Worm (Caenorhabditis elegans) whole organism, early embryonic: ENCODE results near the gene F46F5.15.

Experiments used
- F13C5.2 ChIP-seq: sonication (generic microtip); optimal IDR thresholded peaks from 2 replicates; lab custom pipeline; 2017; ENCODE audit warnings: mild to moderate bottlenecking, missing genetic modification characterization, inconsistent platforms, missing compliant biosample characterization
- aly-1 ChIP-seq: sonication (generic microtip); optimal IDR thresholded peaks from 2 replicates; lab custom pipeline; 2016; ENCODE audit warnings: missing genetic modification characterization, missing compliant biosample characterization
- ama-1 ChIP-seq: fragments of 150-350 bp; optimal IDR thresholded peaks from 2 replicates; lab custom pipeline; 2014
- ceh-13 ChIP-seq: fragments of 200-800 bp; sonication (Bioruptor generic); optimal IDR thresholded peaks from 2 replicates; lab custom pipeline; 2018; ENCODE audit warnings: mild to moderate bottlenecking, missing genetic modification characterization, missing compliant biosample characterization
- ets-7 ChIP-seq: sonication (generic microtip); optimal IDR thresholded peaks from 2 replicates; lab custom pipeline; 2016; ENCODE audit warnings: missing genotype, missing genetic modification characterization, missing compliant biosample characterization
- flt-1 ChIP-seq: fragments of 200-800 bp; sonication (Bioruptor generic); IDR thresholded peaks from 2 replicates; pipeline ENCODE4 v1.3.6; 2022; ENCODE audit warnings: missing genetic modification characterization, missing compliant biosample characterization
- hnd-1 ChIP-seq: sonication (generic microtip); optimal IDR thresholded peaks from 2 replicates; lab custom pipeline; 2016; ENCODE audit warnings: missing genetic modification characterization, missing compliant biosample characterization
- pes-1 ChIP-seq: fragments of 200-800 bp; sonication (Bioruptor generic); IDR thresholded peaks from 2 replicates; pipeline ENCODE4 v1.3.6; 2022; ENCODE audit warnings: missing genetic modification reagents, missing genetic modification characterization, missing compliant biosample characterization
- sea-1 ChIP-seq: fragments of 200-800 bp; sonication (Bioruptor generic); conservative IDR thresholded peaks from 2 replicates; pipeline ENCODE4 v1.3.6; 2022; ENCODE audit warnings: missing genetic modification characterization, missing compliant biosample characterization
- tbx-11 ChIP-seq: fragments of 200-800 bp; sonication (Bioruptor generic); IDR thresholded peaks from 2 replicates; pipeline ENCODE4 v1.3.6; 2022; ENCODE audit warnings: missing genetic modification characterization, missing compliant biosample characterization
- tbx-37 ChIP-seq: fragments of 200-800 bp; sonication (Bioruptor generic); conservative IDR thresholded peaks from 2 replicates; pipeline ENCODE4 v1.3.6; 2022; ENCODE audit warnings: missing genetic modification reagents, missing genetic modification characterization, missing compliant biosample characterization
- tra-4 ChIP-seq: sonication (generic microtip); optimal IDR thresholded peaks from 2 replicates; lab custom pipeline; 2017; ENCODE audit warnings: missing genetic modification characterization, missing compliant biosample characterization

- no peak for TF ChIP-seq F13C5.2 (tag; lab: Kevin White, UChicago)
- no peak for TF ChIP-seq ets-7
- TF ChIP-seq ama-1, result no peak
- TF ChIP-seq hnd-1, result no peak
- no peak for TF ChIP-seq tbx-37 (GFP tag; lab: Robert Waterston, UW)
- no peak for TF ChIP-seq flt-1 (GFP tag; lab: Robert Waterston, UW)
- no peak for TF ChIP-seq tra-4 (tag; lab: Kevin White, UChicago)
- TF ChIP-seq tbx-11, result no peak
- TF ChIP-seq pes-1 (GFP tag; lab: Robert Waterston, UW), result no peak
- TF ChIP-seq aly-1 (tag; lab: Kevin White, UChicago), result no peak
- no peak for TF ChIP-seq ceh-13 (GFP tag; lab: Kevin White, UChicago)
- TF ChIP-seq sea-1 (GFP tag; lab: Robert Waterston, UW), result no peak
Observed at ce11 chrII:823529-823928, 35.3 kb downstream of the F46F5.15 start, which contains the start of gene F46F5.10.
